Worm (Caenorhabditis elegans) whole organism, L1 larva: Measurements from ENCODE around the gene ZK370.6.

Experiments
- C34B4.2 ChIP-seq: sonication (generic microtip); optimal IDR thresholded peaks from 2 replicates; lab custom pipeline; 2017; ENCODE audit warnings: mild to moderate bottlenecking, missing genetic modification characterization, missing compliant biosample characterization
- F16B12.6 ChIP-seq: fragments of 150-350 bp; optimal IDR thresholded peaks from 2 replicates; lab custom pipeline; 2014; ENCODE audit warnings: missing biosample characterization, missing genetic modification characterization
- Y116A8C.19 ChIP-seq: sonication (generic microtip); optimal IDR thresholded peaks from 2 replicates; lab custom pipeline; 2016; ENCODE audit warnings: missing compliant biosample characterization, missing genetic modification characterization, borderline replicate concordance
- blmp-1 ChIP-seq: fragments of 150-350 bp; optimal IDR thresholded peaks from 2 replicates; lab custom pipeline; 2014; ENCODE audit warnings: missing biosample characterization, missing genetic modification characterization
- ceh-63 ChIP-seq: fragments of 200-800 bp; sonication (Bioruptor generic); optimal IDR thresholded peaks from 2 replicates; lab custom pipeline; 2018; ENCODE audit warnings: mild to moderate bottlenecking, missing genetic modification characterization, missing compliant biosample characterization
- ceh-88 ChIP-seq: fragments of 200-800 bp; sonication (Bioruptor generic); IDR thresholded peaks from 2 replicates; pipeline ENCODE4 v1.3.6; 2022; ENCODE audit warnings: missing genetic modification characterization, missing compliant biosample characterization
- dpl-1 ChIP-seq, 3 experiments: fragments of 150-350 bp in 2 of 3; sonication (generic microtip) in 1 of 3; optimal IDR thresholded peaks; 2 replicates each; lab custom pipeline; 2014 to 2017; ENCODE audit warnings: missing biosample characterization in 3 of 3, missing genetic modification characterization in 3 of 3, missing genetic modification reagents in 3 of 3
- dsc-1 ChIP-seq: sonication (generic microtip); optimal IDR thresholded peaks from 2 replicates; lab custom pipeline; 2016; ENCODE audit warnings: mild to moderate bottlenecking, missing genetic modification characterization, missing compliant biosample characterization
- efl-1 ChIP-seq, 4 experiments: fragments of 150-350 bp; optimal IDR thresholded peaks in 3 of 4; peaks in 1 of 4; 1 replicate in 1 of 4; 2 replicates in 3 of 4; lab custom pipeline; 2014; ENCODE audit warnings: missing biosample characterization in 2 of 4, missing genetic modification characterization in 2 of 4, missing genetic modification reagents in 2 of 4
- egl-13 ChIP-seq: sonication (generic microtip); optimal IDR thresholded peaks from 2 replicates; lab custom pipeline; 2016; ENCODE audit warnings: missing genotype, missing genetic modification reagents, missing genetic modification characterization, missing compliant biosample characterization
- egl-27 ChIP-seq, 2 experiments: fragments of 150-350 bp in 1 of 2; sonication (generic microtip); optimal IDR thresholded peaks; 3 replicates each; lab custom pipeline; 2017 to 2018; ENCODE audit warnings: missing biosample characterization in 2 of 2, missing genetic modification characterization in 2 of 2, missing genetic modification reagents in 2 of 2
- elt-2 ChIP-seq: sonication (generic microtip); optimal IDR thresholded peaks from 2 replicates; lab custom pipeline; 2016; ENCODE audit warnings: missing genetic modification characterization, mild to moderate bottlenecking, inconsistent platforms, missing compliant biosample characterization, missing genetic modification reagents
- ets-5 ChIP-seq: fragments of 200-800 bp; sonication (Bioruptor generic); IDR thresholded peaks from 2 replicates; pipeline ENCODE4 v1.3.6; 2022; ENCODE audit warnings: missing genetic modification characterization, missing compliant biosample characterization
- fkh-10 ChIP-seq: sonication (generic microtip); optimal IDR thresholded peaks from 2 replicates; lab custom pipeline; 2017; ENCODE audit warnings: missing biosample characterization, missing genetic modification reagents, missing genetic modification characterization
- hlh-4 ChIP-seq: sonication (generic microtip); optimal IDR thresholded peaks from 2 replicates; lab custom pipeline; 2016; ENCODE audit warnings: mild to moderate bottlenecking, missing genetic modification characterization, missing compliant biosample characterization
- irx-1 ChIP-seq: sonication (generic microtip); optimal IDR thresholded peaks from 2 replicates; lab custom pipeline; 2016; ENCODE audit warnings: missing genetic modification characterization, missing compliant biosample characterization
- lin-13 ChIP-seq: fragments of 150-350 bp; optimal IDR thresholded peaks from 2 replicates; lab custom pipeline; 2014; ENCODE audit warnings: missing biosample characterization, missing genetic modification reagents, missing genetic modification characterization
- lin-15B ChIP-seq: fragments of 150-350 bp; sonication (generic microtip); optimal IDR thresholded peaks from 3 replicates; lab custom pipeline; 2014; ENCODE audit warnings: missing biosample characterization, missing genetic modification characterization
- lin-39 ChIP-seq: fragments of 150-350 bp; optimal IDR thresholded peaks from 2 replicates; lab custom pipeline; 2014; ENCODE audit warnings: missing biosample characterization, missing genetic modification reagents, missing genetic modification characterization
- lir-3 ChIP-seq: sonication (generic microtip); optimal IDR thresholded peaks from 2 replicates; lab custom pipeline; 2016; ENCODE audit warnings: mild to moderate bottlenecking, missing genetic modification characterization, moderate library complexity, missing compliant biosample characterization; ENCODE audit not compliant: poor library complexity
- lsy-2 ChIP-seq, 2 experiments: fragments of 150-350 bp; optimal IDR thresholded peaks; 2 replicates each; lab custom pipeline; 2014; ENCODE audit warnings: missing biosample characterization in 2 of 2, missing genetic modification characterization in 2 of 2
- mab-9 ChIP-seq: fragments of 200-800 bp; sonication (Bioruptor generic); IDR thresholded peaks from 2 replicates; pipeline ENCODE4 v1.3.6; 2022; ENCODE audit warnings: missing genetic modification reagents, missing genetic modification characterization, missing compliant biosample characterization
- mdl-1 ChIP-seq, 2 experiments: fragments of 150-350 bp; optimal IDR thresholded peaks; 2 replicates each; lab custom pipeline; 2014 to 2017; ENCODE audit warnings: missing biosample characterization in 2 of 2, missing genetic modification characterization in 2 of 2, inconsistent platforms in 1 of 2
- mef-2 ChIP-seq: fragments of 150-350 bp; optimal IDR thresholded peaks from 2 replicates; lab custom pipeline; 2014; ENCODE audit warnings: missing biosample characterization, missing genetic modification characterization
- mep-1 ChIP-seq: fragments of 150-350 bp; optimal IDR thresholded peaks from 2 replicates; lab custom pipeline; 2014; ENCODE audit warnings: missing biosample characterization, missing genetic modification characterization
- nhr-11 ChIP-seq: fragments of 150-350 bp; optimal IDR thresholded peaks from 2 replicates; lab custom pipeline; 2014; ENCODE audit warnings: missing biosample characterization, missing genetic modification characterization
- nhr-19 ChIP-seq: fragments of 200-800 bp; sonication (Bioruptor generic); conservative IDR thresholded peaks from 2 replicates; pipeline ENCODE4 v1.3.6; 2022; ENCODE audit warnings: missing genetic modification characterization, missing compliant biosample characterization
- nhr-20 ChIP-seq: sonication (generic microtip); optimal IDR thresholded peaks from 2 replicates; lab custom pipeline; 2016; ENCODE audit warnings: mild to moderate bottlenecking, missing genetic modification characterization, missing compliant biosample characterization
- nhr-28 ChIP-seq: fragments of 150-350 bp; optimal IDR thresholded peaks from 2 replicates; lab custom pipeline; 2014; ENCODE audit warnings: missing biosample characterization, missing genetic modification characterization
- nhr-47 ChIP-seq: sonication (generic microtip); optimal IDR thresholded peaks from 2 replicates; lab custom pipeline; 2016; ENCODE audit warnings: mild to moderate bottlenecking, missing genetic modification characterization, moderate library complexity, missing compliant biosample characterization
- nhr-71 ChIP-seq: sonication (generic microtip); optimal IDR thresholded peaks from 2 replicates; lab custom pipeline; 2016; ENCODE audit warnings: mild to moderate bottlenecking, missing genetic modification characterization, moderate library complexity, missing compliant biosample characterization
- nhr-77 ChIP-seq: fragments of 150-350 bp; optimal IDR thresholded peaks from 2 replicates; lab custom pipeline; 2014; ENCODE audit warnings: missing biosample characterization, missing genetic modification characterization
- nhr-84 ChIP-seq: sonication (generic microtip); optimal IDR thresholded peaks from 2 replicates; lab custom pipeline; 2017; ENCODE audit warnings: missing biosample characterization, missing genetic modification characterization
- nhr-85 ChIP-seq: sonication (generic microtip); peaks from one replicate; lab custom pipeline; 2016; ENCODE audit warnings: missing genetic modification characterization, inconsistent platforms, missing compliant biosample characterization
- nhr-90 ChIP-seq: sonication (generic microtip); optimal IDR thresholded peaks from 2 replicates; lab custom pipeline; 2016; ENCODE audit warnings: mild to moderate bottlenecking, missing genetic modification characterization, missing compliant biosample characterization; ENCODE audit not compliant: poor library complexity
- pag-3 ChIP-seq: sonication (generic microtip); optimal IDR thresholded peaks from 2 replicates; lab custom pipeline; 2017; ENCODE audit warnings: missing genetic modification characterization, mild to moderate bottlenecking, missing compliant biosample characterization, antibody characterized with exemption, borderline replicate concordance; ENCODE audit not compliant: insufficient read depth
- rnt-1 ChIP-seq: sonication (generic microtip); optimal IDR thresholded peaks from 2 replicates; lab custom pipeline; 2016; ENCODE audit warnings: mild to moderate bottlenecking, missing genetic modification characterization, moderate library complexity, missing compliant biosample characterization
- snpc-4 ChIP-seq: fragments of 150-350 bp; optimal IDR thresholded peaks from 2 replicates; lab custom pipeline; 2014; ENCODE audit warnings: missing biosample characterization, missing genetic modification characterization
- sox-4 ChIP-seq: sonication (generic microtip); optimal IDR thresholded peaks from 2 replicates; lab custom pipeline; 2016; ENCODE audit warnings: missing genetic modification characterization, missing compliant biosample characterization
- sptf-1 ChIP-seq: fragments of 150-350 bp; optimal IDR thresholded peaks from 2 replicates; lab custom pipeline; 2014; ENCODE audit warnings: missing biosample characterization, missing genetic modification characterization
- swsn-7 ChIP-seq: sonication (generic microtip); optimal IDR thresholded peaks from 2 replicates; lab custom pipeline; 2016; ENCODE audit warnings: missing genetic modification characterization, missing compliant biosample characterization
- tbx-2 ChIP-seq: sonication (generic microtip); optimal IDR thresholded peaks from 2 replicates; lab custom pipeline; 2016; ENCODE audit warnings: missing genetic modification characterization, missing compliant biosample characterization
- unc-130 ChIP-seq: fragments of 150-350 bp; optimal IDR thresholded peaks from 2 replicates; lab custom pipeline; 2017; ENCODE audit warnings: missing biosample characterization, missing genetic modification characterization, inconsistent platforms
- unc-30 ChIP-seq: sonication (generic microtip); optimal IDR thresholded peaks from 2 replicates; lab custom pipeline; 2017; ENCODE audit warnings: missing biosample characterization, missing genetic modification characterization
- vab-15 ChIP-seq: sonication (generic microtip); optimal IDR thresholded peaks from 2 replicates; lab custom pipeline; 2017; ENCODE audit warnings: missing genotype, mild to moderate bottlenecking, missing genetic modification characterization, missing compliant biosample characterization
- xbp-1 ChIP-seq: sonication (generic microtip); optimal IDR thresholded peaks from 2 replicates; lab custom pipeline; 2016; ENCODE audit warnings: missing genetic modification characterization, missing compliant biosample characterization
- zag-1 ChIP-seq: fragments of 150-350 bp; optimal IDR thresholded peaks from 2 replicates; lab custom pipeline; 2014; ENCODE audit warnings: missing biosample characterization, missing genetic modification characterization
- zip-4 ChIP-seq: fragments of 200-800 bp; sonication (Bioruptor generic); optimal IDR thresholded peaks from 2 replicates; lab custom pipeline; 2018; ENCODE audit warnings: mild to moderate bottlenecking, missing genetic modification characterization, moderate library complexity, missing compliant biosample characterization
- ztf-11 ChIP-seq, 2 experiments: sonication (generic microtip); optimal IDR thresholded peaks; 2 replicates each; lab custom pipeline; 2016 to 2017; ENCODE audit warnings: missing genetic modification characterization in 2 of 2, missing biosample characterization in 1 of 2, missing compliant biosample characterization in 1 of 2
- ztf-4 ChIP-seq: fragments of 150-350 bp; optimal IDR thresholded peaks from 2 replicates; lab custom pipeline; 2014; ENCODE audit warnings: missing biosample characterization, missing genetic modification characterization

The ZK370.6 gene

DNA sequence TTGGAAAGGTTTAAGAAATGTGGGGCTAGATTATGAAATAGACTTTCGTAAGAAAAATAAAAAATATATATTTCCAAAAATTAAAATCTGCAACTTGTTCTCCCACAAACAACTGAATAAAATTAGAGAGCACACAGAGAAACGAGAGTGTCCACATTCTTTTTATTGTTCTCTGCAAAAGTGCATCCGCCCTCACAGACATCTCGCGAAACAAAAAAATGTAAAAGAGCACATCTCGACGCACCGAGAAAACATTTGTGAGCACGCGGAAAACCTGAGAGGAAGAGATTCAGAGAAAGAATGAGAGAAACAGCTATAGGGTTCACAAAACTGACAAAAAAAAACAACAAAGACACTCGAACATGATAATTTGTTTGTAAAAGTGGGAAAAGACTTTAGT is 38.4 kb upstream of the ZK370.6 start (continued):
- no peak for TF ChIP-seq rnt-1
- peak; percentile 31 for TF ChIP-seq mef-2
- peak; percentile 39 for TF ChIP-seq nhr-71 (tag; lab: Kevin White, UChicago)
- TF ChIP-seq ceh-63 (GFP tag; lab: Kevin White, UChicago) = no peak
- no peak for TF ChIP-seq lir-3 (tag; lab: Kevin White, UChicago)
- TF ChIP-seq hlh-4 = no peak
- TF ChIP-seq tbx-2 (tag; lab: Kevin White, UChicago) = no peak
- TF ChIP-seq ceh-88 (GFP tag; lab: Robert Waterston, UW) = no peak

ce11 chrIII:8780473-8780872 is 36.8 kb upstream of the ZK370.6 start:
- TF ChIP-seq nhr-85 (tag; lab: Kevin White, UChicago) (peak; percentile 97), ceh-88 (GFP tag; lab: Robert Waterston, UW) (no peak), ets-5 (GFP tag; lab: Robert Waterston, UW) (no peak), tbx-2 (tag; lab: Kevin White, UChicago) (peak; percentile 74), nhr-90 (tag; lab: Kevin White, UChicago) (peak; percentile 55), mab-9 (GFP tag; lab: Robert Waterston, UW) (no peak), lin-15B (no peak), mep-1 (peak; percentile 47), nhr-20 (tag; lab: Kevin White, UChicago) (peak; percentile 87), egl-13 (tag; lab: Kevin White, UChicago) (no peak), sptf-1 (tag; lab: Kevin White, UChicago) (no peak), F16B12.6 (tag; lab: Kevin White, UChicago) (no peak), swsn-7 (tag; lab: Kevin White, UChicago) (no peak), nhr-19 (GFP tag; lab: Robert Waterston, UW) (peak; percentile 53), ztf-11 (tag; optimal IDR thresholded peaks at IDR 0.05; lab: Kevin White, UChicago) (no peak), C34B4.2 (tag; lab: Kevin White, UChicago) (no peak), nhr-28 (tag; lab: Kevin White, UChicago) (no peak), ztf-4 (peak; percentile 15), nhr-77 (no peak), egl-27 (tag; optimal IDR thresholded peaks at IDR 0.05; lab: Kevin White, UChicago) (no peak), xbp-1 (tag; lab: Kevin White, UChicago) (peak; percentile 15), nhr-47 (tag; lab: Kevin White, UChicago) (peak; percentile 11), unc-130 (tag; lab: Kevin White, UChicago) (no peak), irx-1 (tag; lab: Kevin White, UChicago) (no peak), lsy-2 (tag; optimal IDR thresholded peaks at IDR 0.05; lab: Kevin White, UChicago) (peak in 1 of 2 experiments; percentile 55), lir-3 (tag; lab: Kevin White, UChicago) (peak; percentile 27), zip-4 (GFP tag; lab: Kevin White, UChicago) (no peak), efl-1 (optimal IDR thresholded peaks at IDR 0.05; lab: Kevin White, UChicago) (peak; percentile 5 to 33), efl-1 (GFP tag; optimal IDR thresholded peaks at IDR 0.05 in 1 of 2; lab: Kevin White, UChicago) (peak; percentile 20 to 86), lin-13 (no peak), dsc-1 (tag; lab: Kevin White, UChicago) (no peak), pag-3 (tag; lab: Kevin White, UChicago) (no peak), rnt-1 (peak; percentile 28), nhr-11 (tag; lab: Kevin White, UChicago) (no peak), vab-15 (no peak), fkh-10 (no peak), elt-2 (tag; lab: Kevin White, UChicago) (no peak), sox-4 (tag; lab: Kevin White, UChicago) (no peak), Y116A8C.19 (tag; lab: Kevin White, UChicago) (no peak), zag-1 (tag; lab: Kevin White, UChicago) (no peak), blmp-1 (tag; lab: Kevin White, UChicago) (peak; percentile 81), mdl-1 (tag; optimal IDR thresholded peaks at IDR 0.05; lab: Kevin White, UChicago) (peak in 1 of 2 experiments; percentile 84), snpc-4 (tag; lab: Kevin White, UChicago) (no peak), nhr-84 (tag; lab: Kevin White, UChicago) (no peak), lin-39 (tag; lab: Kevin White, UChicago) (no peak), unc-30 (tag; lab: Kevin White, UChicago) (no peak), dpl-1 (GFP tag; optimal IDR thresholded peaks at IDR 0.05; lab: Kevin White, UChicago) (peak in 2 of 3 experiments; percentile 33 to 43)
